Worm (Caenorhabditis elegans) whole organism, late embryonic: ENCODE measurements around the gene C37E2.2.

Experiments used
- F13H6.1 ChIP-seq: sonication (generic microtip); optimal IDR thresholded peaks from 2 replicates; lab custom pipeline; 2016; ENCODE audit warnings: missing genetic modification characterization, missing compliant biosample characterization
- ceh-31 ChIP-seq: sonication (generic microtip); optimal IDR thresholded peaks from 2 replicates; lab custom pipeline; 2016; ENCODE audit warnings: missing genetic modification characterization, missing compliant biosample characterization
- ceh-48 ChIP-seq: sonication (generic microtip); optimal IDR thresholded peaks from 2 replicates; lab custom pipeline; 2016; ENCODE audit warnings: missing genetic modification characterization, inconsistent platforms, missing compliant biosample characterization
- ceh-6 ChIP-seq: fragments of 200-800 bp; sonication (Bioruptor generic); optimal IDR thresholded peaks from 2 replicates; lab custom pipeline; 2018; ENCODE audit warnings: mild to moderate bottlenecking, missing genetic modification characterization, missing compliant biosample characterization
- elt-2 ChIP-seq: sonication (generic microtip); optimal IDR thresholded peaks from 2 replicates; lab custom pipeline; 2016; ENCODE audit warnings: missing genetic modification reagents, missing genetic modification characterization, missing compliant biosample characterization
- hlh-13 ChIP-seq: fragments of 200-800 bp; sonication (Bioruptor generic); optimal IDR thresholded peaks from 2 replicates; lab custom pipeline; 2018; ENCODE audit warnings: mild to moderate bottlenecking, missing genetic modification characterization, missing compliant biosample characterization
- hlh-15 ChIP-seq: sonication (generic microtip); optimal IDR thresholded peaks from 2 replicates; lab custom pipeline; 2016; ENCODE audit warnings: missing genetic modification characterization, missing compliant biosample characterization
- nhr-232 ChIP-seq: sonication (generic microtip); optimal IDR thresholded peaks from 2 replicates; lab custom pipeline; 2016; ENCODE audit warnings: missing genetic modification characterization, missing compliant biosample characterization
- pha-4 ChIP-seq: fragments of 150-350 bp; optimal IDR thresholded peaks from 2 replicates; lab custom pipeline; 2018; ENCODE audit warnings: missing biosample characterization, missing genetic modification reagents, missing genetic modification characterization
- pqm-1 ChIP-seq: sonication (generic microtip); optimal IDR thresholded peaks from 2 replicates; lab custom pipeline; 2016; ENCODE audit warnings: missing genetic modification characterization, missing compliant biosample characterization
- ref-2 ChIP-seq: sonication (generic microtip); optimal IDR thresholded peaks from 2 replicates; lab custom pipeline; 2016; ENCODE audit warnings: missing genetic modification characterization, missing compliant biosample characterization
- tbx-2 ChIP-seq: sonication (generic microtip); optimal IDR thresholded peaks from 2 replicates; lab custom pipeline; 2016; ENCODE audit warnings: missing genetic modification characterization, missing compliant biosample characterization
- unc-3 ChIP-seq, 2 experiments: fragments of 200-800 bp in 1 of 2; sonication (Bioruptor generic) in 1 of 2; sonication (generic microtip) in 1 of 2; conservative IDR thresholded peaks in 1 of 2; optimal IDR thresholded peaks in 1 of 2; 2 replicates each; pipeline versions ENCODE4 v1.3.6 to Lab custom; 2016 to 2022; ENCODE audit warnings: missing compliant biosample characterization in 2 of 2, missing genetic modification characterization in 2 of 2, missing genetic modification reagents in 1 of 2
- unc-86 ChIP-seq: sonication (generic microtip); optimal IDR thresholded peaks from 2 replicates; lab custom pipeline; 2016; ENCODE audit warnings: missing genetic modification characterization, missing compliant biosample characterization

- TF ChIP-seq tbx-2, result no peak
- TF ChIP-seq unc-86 (tag; lab: Kevin White, UChicago), result no peak
- no peak for TF ChIP-seq unc-3 (GFP tag; conservative IDR thresholded peaks at IDR 0.05; lab: Robert Waterston, UW)
- no peak for TF ChIP-seq unc-3 (tag; optimal IDR thresholded peaks at IDR 0.05; lab: Kevin White, UChicago)
- TF ChIP-seq hlh-15 (tag; lab: Kevin White, UChicago), result no peak
- no peak for TF ChIP-seq hlh-13 (GFP tag; lab: Kevin White, UChicago)
- TF ChIP-seq nhr-232 (tag; lab: Kevin White, UChicago), result no peak
- no peak for TF ChIP-seq ceh-6 (GFP tag; lab: Kevin White, UChicago)
- TF ChIP-seq F13H6.1, result no peak
- no peak for TF ChIP-seq ceh-48
- no peak for TF ChIP-seq pha-4 (tag; lab: Kevin White, UChicago)
- TF ChIP-seq pqm-1 (tag; lab: Kevin White, UChicago), result no peak
- TF ChIP-seq elt-2 (tag; lab: Kevin White, UChicago), result no peak
- no peak for TF ChIP-seq ref-2 (tag; lab: Kevin White, UChicago)
- TF ChIP-seq ceh-31, result no peak
Measured at ce11 chrX:14156913-14157312, 18.9 kb upstream of the C37E2.2 start, which contains the start of gene ceh-90.
